Fruit fly (Drosophila melanogaster) whole organism, pupa: ENCODE data around the gene snsl.

Experiments
- CG10348 ChIP-seq: fragments of 200-800 bp; sonication (Bioruptor generic); IDR thresholded peaks from 2 replicates; pipeline ENCODE4 v1.3.6; 2022; ENCODE audit warnings: missing biosample characterization, missing genetic modification characterization
- CG12605 ChIP-seq: fragments of 200-800 bp; sonication (Bioruptor generic); IDR thresholded peaks from 2 replicates; pipeline ENCODE4 v1.3.6; 2022; ENCODE audit warnings: missing biosample characterization, missing genetic modification characterization
- CG15710 ChIP-seq: fragments of 200-800 bp; sonication (Bioruptor generic); optimal IDR thresholded peaks from 2 replicates; lab custom pipeline; 2018; ENCODE audit warnings: missing biosample characterization, mild to moderate bottlenecking, missing genetic modification characterization, moderate library complexity
- CG34367 ChIP-seq: fragments of 200-800 bp; sonication (Bioruptor generic); optimal IDR thresholded peaks from 2 replicates; lab custom pipeline; 2018; ENCODE audit warnings: missing biosample characterization, mild to moderate bottlenecking, missing genetic modification characterization
- CG4496 ChIP-seq: fragments of 200-800 bp; sonication (Bioruptor generic); IDR thresholded peaks from 3 replicates; pipeline ENCODE4 v1.3.6; 2022; ENCODE audit warnings: missing biosample characterization, missing genetic modification characterization
- EcR ChIP-seq: fragments of 200-800 bp; sonication (Bioruptor generic); optimal IDR thresholded peaks from 3 replicates; lab custom pipeline; 2019; ENCODE audit warnings: missing biosample characterization, missing genetic modification characterization, mild to moderate bottlenecking, moderate library complexity, missing genetic modification reagents
- Pif1A ChIP-seq: fragments of 200-800 bp; sonication (Bioruptor generic); optimal IDR thresholded peaks from 3 replicates; lab custom pipeline; 2016; ENCODE audit warnings: missing biosample characterization, missing genetic modification characterization
- Snoo ChIP-seq: fragments of 200-800 bp; sonication (Bioruptor generic); optimal IDR thresholded peaks from 3 replicates; lab custom pipeline; 2017; ENCODE audit warnings: missing biosample characterization, mild to moderate bottlenecking, missing genetic modification characterization, inconsistent platforms

DNA sequence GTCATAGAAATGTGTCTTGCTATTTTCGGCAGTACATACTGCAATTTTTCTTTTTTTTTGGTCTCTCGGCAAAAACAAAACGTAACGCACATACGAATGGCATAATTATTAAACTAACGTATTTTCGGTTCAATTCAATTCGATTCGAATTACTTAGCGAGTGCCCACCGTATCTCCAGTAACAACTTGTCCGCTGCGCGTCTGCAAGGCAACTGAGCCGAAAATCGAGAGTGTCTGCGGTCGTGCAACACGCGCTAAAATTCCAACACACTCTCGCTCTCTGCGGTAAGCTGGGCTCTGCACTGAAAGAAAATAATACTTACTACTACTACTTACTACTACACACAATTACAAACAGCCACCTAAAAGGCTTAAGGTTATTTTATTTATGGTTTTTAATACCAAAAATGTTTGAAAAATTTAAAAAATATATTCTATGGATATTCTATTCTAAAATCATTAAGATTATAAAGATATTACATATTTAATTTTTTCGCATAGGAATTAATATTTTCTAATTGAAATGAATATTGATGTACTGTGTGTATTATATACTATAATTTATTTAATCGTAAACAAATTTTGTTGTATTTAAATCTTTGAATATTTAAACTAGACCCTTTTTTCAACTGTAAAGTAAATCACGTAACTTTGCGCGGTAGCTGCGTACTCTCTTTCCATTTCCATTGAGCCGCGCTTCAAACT lies at the start of gene snsl:
- TF ChIP-seq CG12605 (GFP tag; lab: Robert Waterston, UW), result no peak
- peak; percentile 79 for TF ChIP-seq CG15710 (tag; lab: Kevin White, UChicago)
- TF ChIP-seq CG34367 (tag; lab: Kevin White, UChicago), result peak; percentile 46
- no peak for TF ChIP-seq EcR (GFP tag; lab: Kevin White, UChicago)
- no peak for TF ChIP-seq CG10348 (GFP tag; lab: Robert Waterston, UW)
- TF ChIP-seq CG4496 (GFP tag; lab: Robert Waterston, UW), result peak; percentile 56; the same call in 2 of the 3 replicates
- no peak for TF ChIP-seq Pif1A (GFP tag; lab: Kevin White, UChicago)
- peak; percentile 32 for TF ChIP-seq Snoo (tag; lab: Kevin White, UChicago)
